Worm (Caenorhabditis elegans): ENCODE results near the gene ZC239.14.

DNA sequence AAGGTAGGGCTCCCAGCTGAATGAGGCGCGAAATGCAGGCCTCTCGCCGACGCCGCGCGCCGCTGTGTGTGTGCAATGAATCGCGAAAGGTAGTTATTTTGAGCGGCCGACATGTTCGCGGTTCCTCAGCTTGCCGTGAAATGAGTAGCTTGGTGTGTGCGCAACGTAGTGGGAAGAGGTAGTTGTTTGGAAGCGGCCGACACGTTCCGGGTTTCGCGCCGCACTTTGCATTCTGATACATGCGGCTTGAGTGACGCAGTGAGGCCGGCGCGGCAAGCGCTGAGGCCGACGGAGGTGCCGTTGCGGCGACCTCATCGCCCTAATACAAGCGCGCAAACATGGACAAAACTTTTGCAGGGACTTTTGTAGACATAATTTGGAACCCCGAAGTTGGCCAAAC lies 26.1 kb downstream of the ZC239.14 start:
- TF ChIP-seq ceh-13 (GFP tag; optimal IDR thresholded peaks at IDR 0.05) (no peak), ama-1 (optimal IDR thresholded peaks at IDR 0.05) (no peak), ceh-36 (tag; optimal IDR thresholded peaks at IDR 0.05) (no peak), flt-1 (GFP tag; IDR thresholded peaks at IDR 0.05) (no peak), sea-1 (GFP tag; conservative IDR thresholded peaks at IDR 0.05) (no peak), aly-1 (tag; optimal IDR thresholded peaks at IDR 0.05) (no peak), tbx-11 (GFP tag; IDR thresholded peaks at IDR 0.05) (no peak), pes-1 (GFP tag; IDR thresholded peaks at IDR 0.05) (no peak), ets-7 (tag; optimal IDR thresholded peaks at IDR 0.05) (no peak), tbx-37 (GFP tag; conservative IDR thresholded peaks at IDR 0.05) (no peak), F13C5.2 (tag; optimal IDR thresholded peaks at IDR 0.05) (no peak)

All from whole organism, early embryonic.